Worm (Caenorhabditis elegans) whole organism, young adult: ENCODE data around the gene T13A10.2.

ENCODE experiments used
- B0019.2 ChIP-seq: fragments of 200-800 bp; sonication (Bioruptor generic); conservative IDR thresholded peaks from 2 replicates; pipeline ENCODE4 v1.3.6; 2022; ENCODE audit warnings: missing genetic modification reagents, missing genetic modification characterization, missing compliant biosample characterization
- B0035.1 ChIP-seq: sonication (generic microtip); optimal IDR thresholded peaks from 2 replicates; lab custom pipeline; 2016; ENCODE audit warnings: missing genetic modification characterization, mild to moderate bottlenecking, missing compliant biosample characterization, missing genotype, missing genetic modification reagents
- B0336.3 ChIP-seq: fragments of 200-800 bp; sonication (Bioruptor generic); IDR thresholded peaks from 2 replicates; pipeline ENCODE4 v1.3.6; 2022; ENCODE audit warnings: missing genetic modification characterization, missing compliant biosample characterization
- ama-1 ChIP-seq, 3 experiments: fragments of 150-350 bp in 1 of 3; sonication (generic microtip) in 2 of 3; optimal IDR thresholded peaks; 2 replicates each; lab custom pipeline; 2014 to 2018; ENCODE audit warnings: missing biosample characterization in 2 of 3, missing genetic modification characterization in 2 of 3, missing genetic modification reagents in 2 of 3
- ceh-100 ChIP-seq: fragments of 200-800 bp; sonication (Bioruptor generic); IDR thresholded peaks from 2 replicates; pipeline ENCODE4 v1.3.6; 2022; ENCODE audit warnings: missing genetic modification reagents, missing genetic modification characterization, missing compliant biosample characterization
- dpl-1 ChIP-seq: fragments of 150-350 bp; optimal IDR thresholded peaks from 2 replicates; lab custom pipeline; 2014; ENCODE audit warnings: missing biosample characterization, missing genetic modification reagents, missing genetic modification characterization
- egrh-3 ChIP-seq: fragments of 200-800 bp; sonication (Bioruptor generic); IDR thresholded peaks from 2 replicates; pipeline ENCODE4 v1.3.6; 2022; ENCODE audit warnings: missing genetic modification reagents, missing genetic modification characterization, missing compliant biosample characterization
- gei-17 ChIP-seq: fragments of 200-800 bp; sonication (Bioruptor generic); optimal IDR thresholded peaks from 2 replicates; lab custom pipeline; 2018; ENCODE audit warnings: mild to moderate bottlenecking, missing genetic modification characterization, missing compliant biosample characterization
- lag-1 ChIP-seq: fragments of 200-800 bp; sonication (Bioruptor generic); IDR thresholded peaks from 2 replicates; pipeline ENCODE4 v1.3.6; 2022; ENCODE audit warnings: missing genetic modification reagents, missing genetic modification characterization, missing compliant biosample characterization
- snpc-4 ChIP-seq, 5 experiments: fragments of 150-350 bp in 1 of 5; sonication (generic microtip) in 4 of 5; optimal IDR thresholded peaks; 2 replicates each; lab custom pipeline; 2014 to 2018; ENCODE audit warnings: missing genetic modification characterization in 5 of 5, missing biosample characterization in 3 of 5, antibody characterized with exemption in 2 of 5, mild to moderate bottlenecking in 2 of 5, missing compliant biosample characterization in 2 of 5, missing genotype in 2 of 5, moderate library complexity in 2 of 5, missing genetic modification reagents in 1 of 5
- unc-130 ChIP-seq: sonication (generic microtip); optimal IDR thresholded peaks from 2 replicates; lab custom pipeline; 2016; ENCODE audit warnings: missing genetic modification reagents, missing genetic modification characterization, missing compliant biosample characterization
- unc-62 ChIP-seq: fragments of 150-350 bp; optimal IDR thresholded peaks from 2 replicates; lab custom pipeline; 2014; ENCODE audit warnings: missing biosample characterization, missing genetic modification reagents, missing genetic modification characterization
- ztf-26 ChIP-seq: sonication (generic microtip); optimal IDR thresholded peaks from 2 replicates; lab custom pipeline; 2017; ENCODE audit warnings: missing genetic modification characterization, missing compliant biosample characterization

DNA sequence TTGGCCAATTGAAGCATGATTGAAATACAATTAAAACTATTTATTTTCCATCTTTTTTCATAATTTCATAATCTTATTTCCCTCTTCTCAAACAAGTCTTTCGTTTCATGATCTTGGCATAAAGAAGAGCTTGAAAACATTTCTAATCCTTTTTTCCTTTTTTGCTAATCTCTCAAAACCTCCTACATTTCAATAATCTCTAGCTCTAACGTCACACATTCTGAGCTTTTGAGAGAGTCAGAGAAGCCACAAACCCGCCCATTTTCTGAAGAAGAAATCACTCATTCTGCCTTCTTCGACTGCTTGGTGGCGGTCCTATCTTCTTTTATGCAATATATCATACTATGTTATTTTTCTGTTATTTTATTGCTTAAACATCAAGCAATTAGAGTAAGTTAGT lies 3.5 kb upstream of the T13A10.2 start, which contains the start of gene F58F9.1:
- TF ChIP-seq B0035.1 (tag; lab: Kevin White, UChicago) (no peak), ceh-100 (GFP tag; lab: Robert Waterston, UW) (no peak), lag-1 (GFP tag; lab: Robert Waterston, UW) (no peak), unc-62 (GFP tag; lab: Kevin White, UChicago) (no peak), B0336.3 (GFP tag; lab: Robert Waterston, UW) (no peak), ama-1 (optimal IDR thresholded peaks at IDR 0.05; lab: Kevin White, UChicago) (no peak), ama-1 (GFP tag; optimal IDR thresholded peaks at IDR 0.05; lab: Kevin White, UChicago) (no peak), snpc-4 (GFP tag; optimal IDR thresholded peaks at IDR 0.05; lab: Kevin White, UChicago) (no peak), snpc-4 (tag; optimal IDR thresholded peaks at IDR 0.05; lab: Kevin White, UChicago) (no peak), gei-17 (GFP tag; lab: Kevin White, UChicago) (no peak), ztf-26 (tag; lab: Kevin White, UChicago) (no peak), B0019.2 (GFP tag; lab: Robert Waterston, UW) (no peak), dpl-1 (GFP tag; lab: Kevin White, UChicago) (no peak), egrh-3 (GFP tag; lab: Robert Waterston, UW) (no peak), unc-130 (GFP tag; lab: Kevin White, UChicago) (no peak)
